Fruit fly (Drosophila melanogaster) whole organism, embryonic: ENCODE results near the gene Apoltp.

Experiments
- Bteb2 ChIP-seq: fragments of 200-800 bp; sonication (Bioruptor generic); optimal IDR thresholded peaks from 2 replicates; lab custom pipeline; 2016; ENCODE audit warnings: missing biosample characterization, missing genetic modification characterization
- CG10267 ChIP-seq: fragments of 200-800 bp; sonication (Bioruptor generic); optimal IDR thresholded peaks from 2 replicates; lab custom pipeline; 2018; ENCODE audit warnings: missing biosample characterization, mild to moderate bottlenecking, missing genetic modification characterization, moderate library complexity
- CG10543 ChIP-seq: fragments of 200-800 bp; sonication (Bioruptor generic); optimal IDR thresholded peaks from 3 replicates; lab custom pipeline; 2017; ENCODE audit warnings: missing biosample characterization, mild to moderate bottlenecking, missing genetic modification characterization, moderate library complexity
- CG11085 ChIP-seq: fragments of 200-800 bp; sonication (Bioruptor generic); IDR thresholded peaks from 2 replicates; pipeline ENCODE4 v1.3.6; 2022; ENCODE audit warnings: missing biosample characterization, missing genetic modification characterization
- CG11456 ChIP-seq: fragments of 200-800 bp; sonication (Bioruptor generic); IDR thresholded peaks from 3 replicates; pipeline ENCODE4 v1.3.6; 2022; ENCODE audit warnings: missing biosample characterization, missing genetic modification characterization
- CG11696 ChIP-seq: fragments of 200-800 bp; sonication (Bioruptor generic); IDR thresholded peaks from 2 replicates; pipeline ENCODE4 v1.3.6; 2022; ENCODE audit warnings: missing biosample characterization, missing genetic modification characterization
- CG12104 ChIP-seq: fragments of 200-800 bp; sonication (Bioruptor generic); optimal IDR thresholded peaks from 3 replicates; lab custom pipeline; 2016; ENCODE audit warnings: missing biosample characterization, missing genetic modification characterization
- CG12219 ChIP-seq: fragments of 200-800 bp; sonication (Bioruptor generic); optimal IDR thresholded peaks from 3 replicates; lab custom pipeline; 2018; ENCODE audit warnings: missing biosample characterization, mild to moderate bottlenecking, missing genetic modification characterization
- CG12744 ChIP-seq: fragments of 200-800 bp; sonication (Bioruptor generic); optimal IDR thresholded peaks from 2 replicates; lab custom pipeline; 2016; ENCODE audit warnings: missing biosample characterization, missing genetic modification characterization
- CG14441 ChIP-seq: fragments of 200-800 bp; sonication (Bioruptor generic); IDR thresholded peaks from 2 replicates; pipeline ENCODE4 v1.3.6; 2022; ENCODE audit warnings: missing biosample characterization, missing genetic modification characterization
- CG15011 ChIP-seq: fragments of 200-800 bp; sonication (Bioruptor generic); optimal IDR thresholded peaks from 3 replicates; lab custom pipeline; 2018; ENCODE audit warnings: missing biosample characterization, mild to moderate bottlenecking, missing genetic modification characterization
- CG15073 ChIP-seq: fragments of 200-800 bp; sonication (Bioruptor generic); optimal IDR thresholded peaks from 2 replicates; lab custom pipeline; 2016; ENCODE audit warnings: missing biosample characterization, missing genetic modification characterization
- CG16815 ChIP-seq: fragments of 200-800 bp; sonication (Bioruptor generic); optimal IDR thresholded peaks from 3 replicates; lab custom pipeline; 2017; ENCODE audit warnings: missing biosample characterization, mild to moderate bottlenecking, missing genetic modification characterization
- CG2199 ChIP-seq: fragments of 200-800 bp; sonication (Bioruptor generic); IDR thresholded peaks from 3 replicates; pipeline ENCODE4 v1.3.6; 2022; ENCODE audit warnings: missing biosample characterization, missing genetic modification characterization
- CG2712 ChIP-seq: fragments of 200-800 bp; optimal IDR thresholded peaks from 3 replicates; lab custom pipeline; 2019; ENCODE audit warnings: missing biosample characterization, mild to moderate bottlenecking, missing genetic modification characterization, moderate library complexity
- CG2889 ChIP-seq: fragments of 200-800 bp; sonication (Bioruptor generic); IDR thresholded peaks from 3 replicates; pipeline ENCODE4 v1.3.6; 2022; ENCODE audit warnings: missing biosample characterization, missing genetic modification characterization
- CG33213 ChIP-seq: fragments of 200-800 bp; sonication (Bioruptor generic); optimal IDR thresholded peaks from 3 replicates; lab custom pipeline; 2016; ENCODE audit warnings: missing biosample characterization, missing genetic modification characterization
- CG7745 ChIP-seq: fragments of 200-800 bp; sonication (Bioruptor generic); optimal IDR thresholded peaks from 2 replicates; lab custom pipeline; 2018; ENCODE audit warnings: missing biosample characterization, mild to moderate bottlenecking, missing genetic modification characterization, moderate library complexity
- CG7928 ChIP-seq: fragments of 200-800 bp; sonication (Bioruptor generic); optimal IDR thresholded peaks from 2 replicates; lab custom pipeline; 2017; ENCODE audit warnings: missing biosample characterization, mild to moderate bottlenecking, missing genetic modification characterization
- CG8290 ChIP-seq, 3 experiments: fragments of 200-800 bp; sonication (Bioruptor generic); optimal IDR thresholded peaks; 2 replicates each; lab custom pipeline; 2016 to 2019; ENCODE audit warnings: missing biosample characterization in 3 of 3, missing genetic modification characterization in 3 of 3, mild to moderate bottlenecking in 2 of 3, moderate library complexity in 1 of 3
- CG8388 ChIP-seq: fragments of 200-800 bp; sonication (Bioruptor generic); optimal IDR thresholded peaks from 2 replicates; lab custom pipeline; 2019; ENCODE audit warnings: missing biosample characterization, mild to moderate bottlenecking, missing genetic modification characterization, moderate library complexity
- CG9817 ChIP-seq: fragments of 200-800 bp; sonication (Bioruptor generic); optimal IDR thresholded peaks from 2 replicates; lab custom pipeline; 2018; ENCODE audit warnings: missing biosample characterization, mild to moderate bottlenecking, missing genetic modification characterization, moderate library complexity
- CG9932 ChIP-seq: fragments of 200-800 bp; sonication (Bioruptor generic); IDR thresholded peaks from 2 replicates; pipeline ENCODE4 v1.3.6; 2022; ENCODE audit warnings: missing biosample characterization, missing genetic modification characterization
- Deaf1 ChIP-seq: fragments of 200-800 bp; optimal IDR thresholded peaks from 3 replicates; lab custom pipeline; 2019; ENCODE audit warnings: missing biosample characterization, mild to moderate bottlenecking, missing genetic modification characterization, moderate library complexity
- Dfd ChIP-seq, 2 experiments: fragments of >200 bp; optimal IDR thresholded peaks; 2 replicates each; lab custom pipeline; 2017; ENCODE audit warnings: missing biosample characterization in 2 of 2, missing genetic modification characterization in 2 of 2
- Doc2 ChIP-seq: fragments of 200-800 bp; sonication (Bioruptor generic); IDR thresholded peaks from 2 replicates; pipeline ENCODE4 v1.3.6; 2022; ENCODE audit warnings: missing biosample characterization, missing genetic modification characterization
- Doc3 ChIP-seq: fragments of 200-800 bp; sonication (Bioruptor generic); IDR thresholded peaks from 3 replicates; pipeline ENCODE4 v1.3.6; 2022; ENCODE audit warnings: missing biosample characterization, missing genetic modification characterization; ENCODE audit not compliant: partially characterized antibody
- ERR ChIP-seq: fragments of 200-800 bp; sonication (Bioruptor generic); optimal IDR thresholded peaks from 2 replicates; lab custom pipeline; 2016; ENCODE audit warnings: missing biosample characterization, missing genetic modification characterization
- GATAe ChIP-seq: fragments of 200-800 bp; sonication (Bioruptor generic); conservative IDR thresholded peaks from 2 replicates; pipeline ENCODE4 v1.3.6; 2022; ENCODE audit warnings: missing biosample characterization, missing genetic modification characterization
- H15 ChIP-seq: fragments of 200-800 bp; sonication (Bioruptor generic); IDR thresholded peaks from 3 replicates; pipeline ENCODE4 v1.3.6; 2022; ENCODE audit warnings: missing biosample characterization, missing genetic modification characterization
- HLHmδ ChIP-seq: fragments of 200-800 bp; sonication (Bioruptor generic); optimal IDR thresholded peaks from 2 replicates; lab custom pipeline; 2018; ENCODE audit warnings: missing biosample characterization, mild to moderate bottlenecking, missing genetic modification characterization, moderate library complexity
- Hr78 ChIP-seq, 2 experiments: fragments of 200-800 bp in 1 of 2; fragments of >200 bp in 1 of 2; sonication (Bioruptor generic) in 1 of 2; optimal IDR thresholded peaks; 2 replicates each; lab custom pipeline; 2017 to 2019; ENCODE audit warnings: missing biosample characterization in 2 of 2, missing genetic modification characterization in 2 of 2, mild to moderate bottlenecking in 1 of 2, moderate library complexity in 1 of 2
- Hsf ChIP-seq: fragments of 200-800 bp; sonication (Bioruptor generic); optimal IDR thresholded peaks from 3 replicates; lab custom pipeline; 2016; ENCODE audit warnings: missing biosample characterization, missing genetic modification characterization
- Lpt ChIP-seq: fragments of >200 bp; optimal IDR thresholded peaks from 2 replicates; lab custom pipeline; 2018; ENCODE audit warnings: missing biosample characterization, missing genetic modification characterization
- Med ChIP-seq: fragments of 200-800 bp; sonication (Bioruptor generic); peaks from one replicate; lab custom pipeline; 2016; ENCODE audit warnings: missing biosample characterization, missing genetic modification characterization, mild to moderate bottlenecking, inconsistent platforms, moderate library complexity
- Nf-YC ChIP-seq: fragments of 200-800 bp; optimal IDR thresholded peaks from 3 replicates; lab custom pipeline; 2019; ENCODE audit warnings: missing biosample characterization, mild to moderate bottlenecking, missing genetic modification characterization, moderate library complexity
- dmrt99B ChIP-seq: fragments of 200-800 bp; sonication (Bioruptor generic); optimal IDR thresholded peaks from 2 replicates; lab custom pipeline; 2018; ENCODE audit warnings: missing biosample characterization, mild to moderate bottlenecking, missing genetic modification characterization, moderate library complexity
- emc ChIP-seq: fragments of 200-800 bp; sonication (Bioruptor generic); optimal IDR thresholded peaks from 2 replicates; lab custom pipeline; 2016; ENCODE audit warnings: missing biosample characterization, missing genetic modification characterization
- ems ChIP-seq: fragments of 200-800 bp; sonication (Bioruptor generic); optimal IDR thresholded peaks from 3 replicates; lab custom pipeline; 2016; ENCODE audit warnings: missing biosample characterization, missing genetic modification characterization
- ftz-f1 ChIP-seq: fragments of 200-800 bp; sonication (Bioruptor generic); optimal IDR thresholded peaks from 2 replicates; lab custom pipeline; 2016; ENCODE audit warnings: missing biosample characterization, missing genetic modification characterization
- hth ChIP-seq: fragments of >200 bp; optimal IDR thresholded peaks from 2 replicates; lab custom pipeline; 2017; ENCODE audit warnings: inconsistent platforms
- jing ChIP-seq: fragments of 200-800 bp; sonication (Bioruptor generic); optimal IDR thresholded peaks from 2 replicates; lab custom pipeline; 2018; ENCODE audit warnings: missing biosample characterization, mild to moderate bottlenecking, missing genetic modification characterization
- nau ChIP-seq: fragments of 200-800 bp; sonication (Bioruptor generic); optimal IDR thresholded peaks from 3 replicates; lab custom pipeline; 2017; ENCODE audit warnings: missing biosample characterization, mild to moderate bottlenecking, missing genetic modification characterization, missing genetic modification reagents
- onecut ChIP-seq: fragments of 200-800 bp; sonication (Bioruptor generic); IDR thresholded peaks from 2 replicates; pipeline ENCODE4 v1.3.6; 2022; ENCODE audit warnings: missing biosample characterization, missing genetic modification characterization
- org-1 ChIP-seq: fragments of 200-800 bp; sonication (Bioruptor generic); optimal IDR thresholded peaks from 2 replicates; lab custom pipeline; 2017; ENCODE audit warnings: missing biosample characterization, missing genetic modification characterization
- prd ChIP-seq, 3 experiments: fragments of >200 bp in 2 of 3; fragments of 200-800 bp in 1 of 3; sonication (Bioruptor generic) in 1 of 3; optimal IDR thresholded peaks in 2 of 3; IDR thresholded peaks in 1 of 3; 2 replicates in 2 of 3; 3 replicates in 1 of 3; pipeline versions ENCODE4 v1.3.6 to Lab custom; 2017 to 2022; ENCODE audit warnings: missing biosample characterization in 1 of 3, missing genetic modification characterization in 1 of 3
- scrt ChIP-seq: fragments of 200-800 bp; sonication (Bioruptor generic); optimal IDR thresholded peaks from 2 replicates; lab custom pipeline; 2018; ENCODE audit warnings: missing biosample characterization, mild to moderate bottlenecking, missing genetic modification characterization, moderate library complexity
- so ChIP-seq: fragments of 200-800 bp; sonication (Bioruptor generic); IDR thresholded peaks from 3 replicates; pipeline ENCODE4 v1.3.6; 2022; ENCODE audit warnings: missing biosample characterization, missing genetic modification characterization
- zfh1 ChIP-seq: fragments of 200-800 bp; sonication (Bioruptor generic); IDR thresholded peaks from 3 replicates; pipeline ENCODE4 v1.3.6; 2022; ENCODE audit warnings: missing biosample characterization, missing genetic modification characterization

Apoltp gene

dm6 chr2L:9633811-9634436, at the start of gene Apoltp (continued):
- peak; percentile 26 for TF ChIP-seq CG9817 (tag; lab: Kevin White, UChicago)
- TF ChIP-seq CG11085 (GFP tag; lab: Robert Waterston, UW), result peak; percentile 60
- TF ChIP-seq org-1 (GFP tag; lab: Kevin White, UChicago), result peak; percentile 63
- peak; percentile 19 for TF ChIP-seq Hsf
- TF ChIP-seq CG15073 (GFP tag; lab: Kevin White, UChicago), result no peak
- TF ChIP-seq prd (optimal IDR thresholded peaks at IDR 0.05; lab: Kevin White, UChicago), result no peak
- peak; percentile 82 for TF ChIP-seq prd (GFP tag; IDR thresholded peaks at IDR 0.05; lab: Robert Waterston, UW)
- TF ChIP-seq Doc3, result no peak
- TF ChIP-seq CG12219 (GFP tag; lab: Kevin White, UChicago), result peak; percentile 34
- no peak for TF ChIP-seq GATAe
- no peak for TF ChIP-seq hth (lab: Kevin White, UChicago)
- peak; percentile 79 for TF ChIP-seq CG2712
- peak; percentile 63 for TF ChIP-seq CG10267 (tag; lab: Kevin White, UChicago)
- TF ChIP-seq ems (GFP tag; lab: Kevin White, UChicago), result peak; percentile 46
- TF ChIP-seq Bteb2 (GFP tag; lab: Kevin White, UChicago), result no peak
- TF ChIP-seq CG12744 (GFP tag; lab: Kevin White, UChicago), result no peak
- TF ChIP-seq zfh1 (GFP tag; lab: Robert Waterston, UW), result peak; percentile 69; the same call in 2 of the 3 replicates
- peak; percentile 10 for TF ChIP-seq CG7928 (GFP tag; lab: Kevin White, UChicago)
- TF ChIP-seq dmrt99B, result peak; percentile 83
- TF ChIP-seq HLHmδ (GFP tag; lab: Kevin White, UChicago), result no peak
- no peak for TF ChIP-seq Dfd (GFP tag; optimal IDR thresholded peaks at IDR 0.05; lab: Kevin White, UChicago)
- TF ChIP-seq scrt (GFP tag; lab: Kevin White, UChicago), result peak; percentile 72
- TF ChIP-seq CG8290 (GFP tag; optimal IDR thresholded peaks at IDR 0.05; lab: Kevin White, UChicago), result no peak
- no peak for TF ChIP-seq CG8290 (tag; optimal IDR thresholded peaks at IDR 0.05; lab: Kevin White, UChicago)
- no peak for TF ChIP-seq ERR
- TF ChIP-seq nau, result peak; percentile 51
- TF ChIP-seq CG12104 (GFP tag; lab: Kevin White, UChicago), result no peak
- TF ChIP-seq CG7745 (tag; lab: Kevin White, UChicago), result no peak
- no peak for TF ChIP-seq jing (GFP tag; lab: Kevin White, UChicago)
- TF ChIP-seq so, result peak; percentile 78; the same call in 1 of the 3 replicates
- TF ChIP-seq CG9932, result peak; percentile 63
- TF ChIP-seq CG11696, result 0 out of 2 replicates have a peak, but pooled peaks have one; percentile 33
- TF ChIP-seq CG2889 (GFP tag; lab: Robert Waterston, UW), result peak; percentile 45; the same call in 1 of the 3 replicates
- TF ChIP-seq CG8388 (GFP tag; lab: Kevin White, UChicago), result peak; percentile 9
- TF ChIP-seq ftz-f1 (GFP tag; lab: Kevin White, UChicago), result no peak
- no peak for TF ChIP-seq Doc2 (GFP tag; lab: Robert Waterston, UW)
- peak; percentile 46 for TF ChIP-seq CG15011 (GFP tag; lab: Kevin White, UChicago)
- peak; percentile 60; the same call in 2 of the 3 replicates for TF ChIP-seq H15 (GFP tag; lab: Robert Waterston, UW)
- peak; percentile 23 for TF ChIP-seq CG16815 (GFP tag; lab: Kevin White, UChicago)
- peak; percentile 97 for TF ChIP-seq Deaf1 (tag; lab: Kevin White, UChicago)
- no peak for TF ChIP-seq emc (GFP tag; lab: Kevin White, UChicago)
- TF ChIP-seq Med (GFP tag; lab: Kevin White, UChicago), result no peak
- peak; percentile 38 for TF ChIP-seq CG10543 (GFP tag; lab: Kevin White, UChicago)
- peak in 1 of 2 experiments; percentile 63 for TF ChIP-seq Hr78 (GFP tag; optimal IDR thresholded peaks at IDR 0.05; lab: Kevin White, UChicago)
- peak; percentile 45 for TF ChIP-seq onecut (GFP tag; lab: Robert Waterston, UW)
- TF ChIP-seq Nf-YC (tag; lab: Kevin White, UChicago), result no peak
- peak; percentile 66 for TF ChIP-seq CG14441
- no peak for TF ChIP-seq Lpt (GFP tag; lab: Kevin White, UChicago)
- no peak for TF ChIP-seq CG2199 (GFP tag; lab: Robert Waterston, UW)
- TF ChIP-seq CG11456 (GFP tag; lab: Robert Waterston, UW), result peak; percentile 73
- TF ChIP-seq CG33213 (GFP tag; lab: Kevin White, UChicago), result no peak
